Worm (Caenorhabditis elegans) whole organism, L2 larva: ENCODE measurements around the gene ZC487.2.

Experiments
- ceh-82 ChIP-seq: fragments of 150-350 bp; optimal IDR thresholded peaks from 2 replicates; lab custom pipeline; 2014; ENCODE audit warnings: missing biosample characterization, missing genetic modification characterization
- sma-3 ChIP-seq: sonication (generic microtip); optimal IDR thresholded peaks from 2 replicates; lab custom pipeline; 2016; ENCODE audit warnings: missing genetic modification reagents, missing genetic modification characterization, missing compliant biosample characterization

DNA sequence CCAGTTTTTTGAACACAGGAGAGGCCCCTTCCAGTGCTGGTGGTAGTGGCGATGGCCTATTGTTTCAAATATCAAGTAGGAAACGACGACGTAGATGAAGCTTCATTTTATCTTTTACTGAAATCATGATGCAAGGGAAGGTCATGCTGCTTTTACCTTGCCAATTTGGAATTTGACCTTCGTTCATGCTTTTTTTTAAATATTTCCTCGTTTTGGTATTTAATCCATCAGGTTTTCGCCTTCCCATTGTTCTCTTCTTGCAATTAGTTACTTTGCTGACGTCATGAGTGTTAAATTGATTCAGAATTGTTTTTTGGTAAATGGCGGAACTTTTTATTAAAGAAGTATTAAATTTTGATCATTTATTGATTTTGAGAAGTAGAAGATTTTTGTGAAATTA is 13.8 kb upstream of the ZC487.2 start:
- TF ChIP-seq ceh-82 (tag; lab: Kevin White, UChicago) = no peak
- no peak for TF ChIP-seq sma-3 (GFP tag; lab: Kevin White, UChicago)
